Fruit fly (Drosophila melanogaster): ENCODE data around the gene Aldh7A1.

The Aldh7A1 gene

dm6 chr3L:19314877-19315276 is 46.2 kb upstream of the Aldh7A1 start (continued):
- TF ChIP-seq Blimp-1 (GFP tag; optimal IDR thresholded peaks at IDR 0.05) (peak; percentile 63), CG6689 (GFP tag; IDR thresholded peaks at IDR 0.05) (peak; percentile 40; the same call in 1 of the 2 replicates), tin (GFP tag; optimal IDR thresholded peaks at IDR 0.05) (peak; percentile 11), CkIIα-i1 (GFP tag; IDR thresholded peaks at IDR 0.05) (no peak), CG4820 (GFP tag; optimal IDR thresholded peaks at IDR 0.05) (peak; percentile 15), Drgx (GFP tag; IDR thresholded peaks at IDR 0.05) (peak; percentile 94), twi (tag; optimal IDR thresholded peaks at IDR 0.05) (no peak), ro (GFP tag; IDR thresholded peaks at IDR 0.05) (no peak), run (tag; optimal IDR thresholded peaks at IDR 0.05) (no peak), CG6272 (GFP tag; IDR thresholded peaks at IDR 0.05) (no peak), Ada2b (GFP tag; IDR thresholded peaks at IDR 0.05) (0 out of 2 replicates have a peak, but pooled peaks have one; percentile 28), caup (GFP tag; optimal IDR thresholded peaks at IDR 0.05; ENCODE audit: severe bottlenecking) (no peak), Dip2 (GFP tag; IDR thresholded peaks at IDR 0.05) (no peak), H15 (GFP tag; IDR thresholded peaks at IDR 0.05) (no peak), nerfin-1 (tag; optimal IDR thresholded peaks at IDR 0.05) (no peak), nerfin-2 (GFP tag; IDR thresholded peaks at IDR 0.05; ENCODE audit: partially characterized antibody) (no peak), E2f1 (GFP tag; IDR thresholded peaks at IDR 0.05) (0 out of 2 replicates have a peak, but pooled peaks have one; percentile 25), hth (optimal IDR thresholded peaks at IDR 0.05) (no peak), CG32772 (GFP tag; IDR thresholded peaks at IDR 0.05) (peak; percentile 41; the same call in 1 of the 2 replicates), Nf-YB (GFP tag; optimal IDR thresholded peaks at IDR 0.05) (no peak), zen (tag; optimal IDR thresholded peaks at IDR 0.05) (no peak), CG12391 (tag; optimal IDR thresholded peaks at IDR 0.05) (no peak), CG2116 (GFP tag; optimal IDR thresholded peaks at IDR 0.05) (no peak), CHES-1-like (GFP tag; optimal IDR thresholded peaks at IDR 0.05) (no peak), CG13894 (tag; optimal IDR thresholded peaks at IDR 0.05) (no peak), gfzf (GFP tag; optimal IDR thresholded peaks at IDR 0.05) (no peak), CG32532 (GFP tag; IDR thresholded peaks at IDR 0.05) (no peak), sc (optimal IDR thresholded peaks at IDR 0.05) (no peak), sc (GFP tag; optimal IDR thresholded peaks at IDR 0.05) (no peak), fd96Cb (tag; optimal IDR thresholded peaks at IDR 0.05) (peak; percentile 34), esg (GFP tag; conservative IDR thresholded peaks at IDR 0.05) (no peak), chif (GFP tag; optimal IDR thresholded peaks at IDR 0.05) (peak; percentile 10 to 13), Hr3 (GFP tag; optimal IDR thresholded peaks at IDR 0.05) (no peak), CG4730 (GFP tag; IDR thresholded peaks at IDR 0.05) (0 out of 2 replicates have a peak, but pooled peaks have one; percentile 9), CG12942 (GFP tag; optimal IDR thresholded peaks at IDR 0.05) (no peak), Xbp1 (GFP tag; optimal IDR thresholded peaks at IDR 0.05) (peak; percentile 18), Dbx (GFP tag; IDR thresholded peaks at IDR 0.05) (no peak), Ptx1 (GFP tag; IDR thresholded peaks at IDR 0.05) (peak; percentile 12; the same call in 1 of the 2 replicates), mld (GFP tag; IDR thresholded peaks at IDR 0.05; ENCODE audit: partially characterized antibody) (no peak), tio (GFP tag; optimal IDR thresholded peaks at IDR 0.05) (peak; percentile 35), nmo (GFP tag; optimal IDR thresholded peaks at IDR 0.05) (peak; percentile 36), CG4360 (GFP tag; IDR thresholded peaks at IDR 0.05) (no peak), danr (GFP tag; IDR thresholded peaks at IDR 0.05) (no peak), Trl (optimal IDR thresholded peaks at IDR 0.05) (no peak), Trl (GFP tag; optimal IDR thresholded peaks at IDR 0.05) (peak; percentile 6), CG30403 (GFP tag; optimal IDR thresholded peaks at IDR 0.05) (no peak), CG30431 (GFP tag; optimal IDR thresholded peaks at IDR 0.05) (peak; percentile 5), ab (GFP tag; optimal IDR thresholded peaks at IDR 0.05) (no peak), CG18764 (GFP tag; optimal IDR thresholded peaks at IDR 0.05) (no peak), Bteb2 (GFP tag; optimal IDR thresholded peaks at IDR 0.05) (no peak), ham (GFP tag; IDR thresholded peaks at IDR 0.05) (no peak), CG1647 (GFP tag; optimal IDR thresholded peaks at IDR 0.05) (no peak), CG18476 (GFP tag; optimal IDR thresholded peaks at IDR 0.05) (no peak)

Data from whole organism, embryonic.